Fruit fly (Drosophila melanogaster): Measurements from ENCODE around the gene CG9593.

DNA sequence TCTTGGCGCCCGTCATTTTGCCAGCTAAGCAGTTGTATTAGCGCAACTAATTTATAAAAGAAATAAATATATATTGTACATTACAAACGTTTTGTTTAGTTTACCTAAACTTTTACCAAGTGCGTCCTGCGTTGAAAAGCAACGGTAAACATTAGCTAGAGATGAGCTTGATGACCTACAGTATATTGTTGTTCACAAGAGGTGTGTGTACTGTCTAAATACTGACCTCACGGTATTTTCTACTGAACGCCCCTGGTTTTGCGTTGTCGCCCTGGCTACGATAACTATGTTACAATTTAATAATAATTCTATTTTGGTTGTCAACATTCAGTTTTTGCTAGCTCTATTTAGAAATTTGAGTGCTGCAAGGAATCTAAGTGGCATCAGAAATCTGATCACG, 9.6 kb upstream of the CG9593 start, which contains the start of gene Acyp2:
- TF ChIP-seq Crg-1 (GFP tag; optimal IDR thresholded peaks at IDR 0.05) (no peak), CG7045 (GFP tag; optimal IDR thresholded peaks at IDR 0.05) (no peak), cnc (optimal IDR thresholded peaks at IDR 0.05) (no peak), cic (GFP tag; optimal IDR thresholded peaks at IDR 0.05) (no peak), kay (GFP tag; ENCODE audit: borderline replicate concordance) (no peak), Clk (GFP tag; optimal IDR thresholded peaks at IDR 0.05) (no peak)

All from whole organism, adult.